Worm (Caenorhabditis elegans) whole organism, L1 larva: ENCODE results near the gene Y48G9A.6.

Experiments
- ama-1 ChIP-seq: fragments of 150-350 bp; optimal IDR thresholded peaks from 2 replicates; lab custom pipeline; 2014
- efl-3 ChIP-seq: fragments of 200-800 bp; sonication (Bioruptor generic); optimal IDR thresholded peaks from 2 replicates; lab custom pipeline; 2018; ENCODE audit warnings: mild to moderate bottlenecking, missing genetic modification characterization, missing compliant biosample characterization
- mdl-1 ChIP-seq, 2 experiments: fragments of 150-350 bp; optimal IDR thresholded peaks; 2 replicates each; lab custom pipeline; 2014 to 2017; ENCODE audit warnings: missing biosample characterization in 2 of 2, missing genetic modification characterization in 2 of 2, inconsistent platforms in 1 of 2
- nhr-12 ChIP-seq: sonication (generic microtip); optimal IDR thresholded peaks from 2 replicates; lab custom pipeline; 2017; ENCODE audit warnings: missing biosample characterization, missing genetic modification characterization
- nhr-28 ChIP-seq: fragments of 150-350 bp; optimal IDR thresholded peaks from 2 replicates; lab custom pipeline; 2014; ENCODE audit warnings: missing biosample characterization, missing genetic modification characterization
- nhr-47 ChIP-seq: sonication (generic microtip); optimal IDR thresholded peaks from 2 replicates; lab custom pipeline; 2016; ENCODE audit warnings: mild to moderate bottlenecking, missing genetic modification characterization, moderate library complexity, missing compliant biosample characterization
- sox-4 ChIP-seq: sonication (generic microtip); optimal IDR thresholded peaks from 2 replicates; lab custom pipeline; 2016; ENCODE audit warnings: missing genetic modification characterization, missing compliant biosample characterization
- unc-62 ChIP-seq: fragments of 150-350 bp; optimal IDR thresholded peaks from 2 replicates; lab custom pipeline; 2014; ENCODE audit warnings: missing biosample characterization, missing genetic modification reagents, missing genetic modification characterization

DNA sequence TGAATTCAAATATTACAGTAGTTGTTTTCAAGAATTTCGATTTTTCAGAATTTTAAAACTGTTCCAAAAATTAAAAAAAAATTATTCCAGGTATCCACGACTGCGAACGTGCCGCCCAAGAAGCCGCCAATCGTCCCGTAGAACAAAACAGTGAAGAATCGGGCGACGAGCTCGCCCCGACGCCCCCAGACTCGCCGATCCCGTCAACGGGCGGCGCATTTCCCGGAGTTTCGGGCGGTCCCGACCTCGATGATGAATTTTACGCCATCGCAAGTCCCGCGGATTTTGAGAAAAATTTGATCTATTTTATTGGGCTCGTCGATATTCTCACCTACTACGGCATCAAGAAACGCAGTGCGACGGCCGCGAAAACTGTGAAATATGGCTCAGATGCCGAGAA, 11.7 kb upstream of the Y48G9A.6 start:
- TF ChIP-seq ama-1 (lab: Kevin White, UChicago) (no peak), nhr-12 (no peak), nhr-28 (tag; lab: Kevin White, UChicago) (no peak), sox-4 (tag; lab: Kevin White, UChicago) (no peak), efl-3 (no peak), nhr-47 (no peak), mdl-1 (tag; optimal IDR thresholded peaks at IDR 0.05; lab: Kevin White, UChicago) (no peak), unc-62 (GFP tag; lab: Kevin White, UChicago) (no peak)
